Worm (Caenorhabditis elegans): Measurements from ENCODE around the gene C02G6.3.

The C02G6.3 gene

ce11 chrV:5882429-5882828, 2.3 kb downstream of the C02G6.3 start:
- no peak for TF ChIP-seq ham-2 (GFP tag; optimal IDR thresholded peaks at IDR 0.05)
- no peak for TF ChIP-seq elt-3 (tag; optimal IDR thresholded peaks at IDR 0.05)
- no peak for TF ChIP-seq M03D4.4 (tag; optimal IDR thresholded peaks at IDR 0.05)
- no peak for TF ChIP-seq nhr-76 (tag; optimal IDR thresholded peaks at IDR 0.05)
- no peak for TF ChIP-seq ceh-43 (GFP tag; optimal IDR thresholded peaks at IDR 0.05)
- TF ChIP-seq bed-3 (GFP tag; optimal IDR thresholded peaks at IDR 0.05) = no peak
- no peak for TF ChIP-seq ztf-11 (tag; optimal IDR thresholded peaks at IDR 0.05)
- TF ChIP-seq tbx-8 (GFP tag; optimal IDR thresholded peaks at IDR 0.05) = no peak
- TF ChIP-seq hlh-1 (tag; optimal IDR thresholded peaks at IDR 0.05) = no peak
- no peak for TF ChIP-seq nhr-28 (tag; optimal IDR thresholded peaks at IDR 0.05)
- TF ChIP-seq ceh-39 (tag; optimal IDR thresholded peaks at IDR 0.05) = no peak
- TF ChIP-seq mab-5 (tag; optimal IDR thresholded peaks at IDR 0.05) = no peak
- TF ChIP-seq pha-4 (tag; optimal IDR thresholded peaks at IDR 0.05) = no peak
- TF ChIP-seq nhr-12 (tag; optimal IDR thresholded peaks at IDR 0.05) = no peak

- TF ChIP-seq blmp-1 (tag; optimal IDR thresholded peaks at IDR 0.05) (no peak), M03D4.4 (tag; optimal IDR thresholded peaks at IDR 0.05) (no peak), elt-1 (tag; optimal IDR thresholded peaks at IDR 0.05; ENCODE audit: borderline replicate concordance, insufficient read depth) (no peak), lsy-2 (tag; optimal IDR thresholded peaks at IDR 0.05) (no peak), unc-39 (tag; optimal IDR thresholded peaks at IDR 0.05) (no peak), cnd-1 (tag; optimal IDR thresholded peaks at IDR 0.05) (no peak), mls-2 (tag; optimal IDR thresholded peaks at IDR 0.05) (no peak), pha-4 (tag; optimal IDR thresholded peaks at IDR 0.05) (no peak), lin-32 (GFP tag; optimal IDR thresholded peaks at IDR 0.05) (no peak), mep-1 (tag; optimal IDR thresholded peaks at IDR 0.05) (no peak), tbx-8 (GFP tag; optimal IDR thresholded peaks at IDR 0.05) (no peak), elt-3 (tag; optimal IDR thresholded peaks at IDR 0.05) (no peak), bed-3 (GFP tag; optimal IDR thresholded peaks at IDR 0.05) (no peak), ceh-39 (tag; optimal IDR thresholded peaks at IDR 0.05) (no peak), nhr-2 (tag; optimal IDR thresholded peaks at IDR 0.05) (no peak), snpc-4 (tag; optimal IDR thresholded peaks at IDR 0.05) (no peak)
Measured at ce11 chrV:5883735-5884134, 3.6 kb downstream of the C02G6.3 start, which contains the start of gene C04E6.8. Gene C04E6.8, minus strand, starts transcription at chrV:5883835.

ce11 chrV:5888820-5889219, 8.7 kb downstream of the C02G6.3 start:
- TF ChIP-seq sptf-1 (tag; optimal IDR thresholded peaks at IDR 0.05) (no peak), nhr-28 (tag; optimal IDR thresholded peaks at IDR 0.05) (no peak), ceh-43 (GFP tag; optimal IDR thresholded peaks at IDR 0.05) (no peak), ces-1 (GFP tag; optimal IDR thresholded peaks at IDR 0.05) (no peak), snpc-4 (tag; optimal IDR thresholded peaks at IDR 0.05) (no peak), drap-1 (GFP tag; optimal IDR thresholded peaks at IDR 0.05) (no peak), ztf-11 (tag; optimal IDR thresholded peaks at IDR 0.05) (no peak), unc-62 (GFP tag; optimal IDR thresholded peaks at IDR 0.05) (no peak), lin-32 (GFP tag; optimal IDR thresholded peaks at IDR 0.05) (no peak), blmp-1 (tag; optimal IDR thresholded peaks at IDR 0.05) (no peak), sem-2 (GFP tag; optimal IDR thresholded peaks at IDR 0.05) (no peak), bed-3 (GFP tag; optimal IDR thresholded peaks at IDR 0.05) (no peak), hlh-1 (tag; optimal IDR thresholded peaks at IDR 0.05) (no peak), ceh-39 (tag; optimal IDR thresholded peaks at IDR 0.05) (no peak), tbx-8 (GFP tag; optimal IDR thresholded peaks at IDR 0.05) (no peak), lin-13 (tag; optimal IDR thresholded peaks at IDR 0.05) (no peak), mab-5 (tag; optimal IDR thresholded peaks at IDR 0.05) (no peak), elt-3 (tag; optimal IDR thresholded peaks at IDR 0.05) (no peak), pha-4 (tag; optimal IDR thresholded peaks at IDR 0.05) (no peak)

ce11 chrV:5891204-5891603, 11.0 kb downstream of the C02G6.3 start:
- TF ChIP-seq sptf-1 (tag; optimal IDR thresholded peaks at IDR 0.05) = no peak
- peak; percentile 32 for TF ChIP-seq hlh-1 (tag; optimal IDR thresholded peaks at IDR 0.05)
- no peak for TF ChIP-seq ceh-39 (tag; optimal IDR thresholded peaks at IDR 0.05)

ce11 chrV:5893015-5893414, 12.9 kb downstream of the C02G6.3 start, which contains the start of gene C04E6.7:
Gene C04E6.7, plus strand, starts transcription at chrV:5893315.
- TF ChIP-seq ham-2 (GFP tag; optimal IDR thresholded peaks at IDR 0.05) (no peak), ces-1 (GFP tag; optimal IDR thresholded peaks at IDR 0.05) (no peak), zip-8 (tag; optimal IDR thresholded peaks at IDR 0.05) (no peak), elt-1 (tag; optimal IDR thresholded peaks at IDR 0.05; ENCODE audit: borderline replicate concordance, insufficient read depth) (no peak), sptf-1 (tag; optimal IDR thresholded peaks at IDR 0.05) (no peak), hlh-1 (tag; optimal IDR thresholded peaks at IDR 0.05) (no peak), mep-1 (tag; optimal IDR thresholded peaks at IDR 0.05) (no peak), lin-13 (tag; optimal IDR thresholded peaks at IDR 0.05) (no peak), sem-2 (GFP tag; optimal IDR thresholded peaks at IDR 0.05) (no peak), blmp-1 (tag; optimal IDR thresholded peaks at IDR 0.05) (no peak), M03D4.4 (tag; optimal IDR thresholded peaks at IDR 0.05) (no peak), snpc-4 (tag; optimal IDR thresholded peaks at IDR 0.05) (no peak), tbx-8 (GFP tag; optimal IDR thresholded peaks at IDR 0.05) (no peak), unc-39 (tag; optimal IDR thresholded peaks at IDR 0.05) (no peak), cnd-1 (tag; optimal IDR thresholded peaks at IDR 0.05) (no peak), flh-1 (GFP tag; optimal IDR thresholded peaks at IDR 0.05) (no peak)
